Fruit fly (Drosophila melanogaster): ENCODE results near the gene ntc.
A peak's percentile ranks its signal among the peaks of the same experiment; 100 is the strongest.

ntc gene

dm6 chr3L:3802677-3803076 is 3.6 kb downstream of the ntc start:
- TF ChIP-seq Rel (GFP tag; optimal IDR thresholded peaks at IDR 0.05) = no peak
- TF ChIP-seq Rel (tag; optimal IDR thresholded peaks at IDR 0.05) = no peak
- TF ChIP-seq sv (GFP tag; optimal IDR thresholded peaks at IDR 0.05) = peak; percentile 71
- TF ChIP-seq Dif (GFP tag; optimal IDR thresholded peaks at IDR 0.05; ENCODE audit: partially characterized antibody) = no peak
- no peak for TF ChIP-seq GATAd (GFP tag; optimal IDR thresholded peaks at IDR 0.05)
- peak; percentile 72 for TF ChIP-seq OdsH (GFP tag; optimal IDR thresholded peaks at IDR 0.05)
- no peak for TF ChIP-seq Vsx2 (GFP tag; optimal IDR thresholded peaks at IDR 0.05; ENCODE audit: partially characterized antibody)
- TF ChIP-seq Hnf4 (GFP tag; optimal IDR thresholded peaks at IDR 0.05) = peak; percentile 71
- TF ChIP-seq Hr78 (GFP tag; optimal IDR thresholded peaks at IDR 0.05) = no peak
- TF ChIP-seq br (GFP tag; optimal IDR thresholded peaks at IDR 0.05) = peak; percentile 70
- TF ChIP-seq h (GFP tag; optimal IDR thresholded peaks at IDR 0.05) = peak; percentile 82
- TF ChIP-seq dl (GFP tag; optimal IDR thresholded peaks at IDR 0.05; ENCODE audit: insufficient read depth in 1 of 2, partially characterized antibody in 2 of 2) = no peak
- TF ChIP-seq tai (GFP tag; optimal IDR thresholded peaks at IDR 0.05) = peak; percentile 75
- TF ChIP-seq ey (GFP tag; optimal IDR thresholded peaks at IDR 0.05) = peak; percentile 79
- peak; percentile 64 for TF ChIP-seq Sp1 (GFP tag; optimal IDR thresholded peaks at IDR 0.05)
- peak; percentile 67 for TF ChIP-seq psq (GFP tag; optimal IDR thresholded peaks at IDR 0.05)
- no peak for TF ChIP-seq CG9705 (GFP tag; optimal IDR thresholded peaks at IDR 0.05)
- TF ChIP-seq usp (GFP tag; optimal IDR thresholded peaks at IDR 0.05) = no peak
- TF ChIP-seq dmrt93B (GFP tag; optimal IDR thresholded peaks at IDR 0.05) = no peak
- peak; percentile 67 for TF ChIP-seq fru (GFP tag; optimal IDR thresholded peaks at IDR 0.05)
- TF ChIP-seq Myc (optimal IDR thresholded peaks at IDR 0.05) = no peak
- no peak for TF ChIP-seq sage (GFP tag; optimal IDR thresholded peaks at IDR 0.05)
- TF ChIP-seq Jra (GFP tag; optimal IDR thresholded peaks at IDR 0.05) = peak; percentile 3
- TF ChIP-seq CrebA (GFP tag; optimal IDR thresholded peaks at IDR 0.05; ENCODE audit: borderline replicate concordance) = no peak
- TF ChIP-seq pan (optimal IDR thresholded peaks at IDR 0.05) = no peak
- TF ChIP-seq jim (GFP tag; optimal IDR thresholded peaks at IDR 0.05) = no peak
- peak; percentile 80 for TF ChIP-seq rgr (GFP tag; optimal IDR thresholded peaks at IDR 0.05)
- TF ChIP-seq Abd-B (GFP tag; optimal IDR thresholded peaks at IDR 0.05) = no peak
- TF ChIP-seq CG32264 (GFP tag; optimal IDR thresholded peaks at IDR 0.05) = peak; percentile 45
- TF ChIP-seq brk (GFP tag; optimal IDR thresholded peaks at IDR 0.05) = no peak
- TF ChIP-seq dsf (GFP tag; optimal IDR thresholded peaks at IDR 0.05; ENCODE audit: borderline replicate concordance) = no peak
- no peak for TF ChIP-seq Dfd (GFP tag; optimal IDR thresholded peaks at IDR 0.05)
- peak; percentile 16 for TF ChIP-seq Hr83 (GFP tag; optimal IDR thresholded peaks at IDR 0.05; ENCODE audit: poor library complexity, severe bottlenecking)
- TF ChIP-seq lola (GFP tag; optimal IDR thresholded peaks at IDR 0.05) = no peak
- no peak for TF ChIP-seq Mio (GFP tag; optimal IDR thresholded peaks at IDR 0.05)
- TF ChIP-seq foxo (GFP tag; optimal IDR thresholded peaks at IDR 0.05) = peak in 1 of 2 experiments; percentile 76
- peak; percentile 71 for TF ChIP-seq HLH106 (tag; optimal IDR thresholded peaks at IDR 0.05)
- no peak for TF ChIP-seq N (GFP tag; optimal IDR thresholded peaks at IDR 0.05)
- peak; percentile 37 for TF ChIP-seq woc (GFP tag; optimal IDR thresholded peaks at IDR 0.05)

DNA sequence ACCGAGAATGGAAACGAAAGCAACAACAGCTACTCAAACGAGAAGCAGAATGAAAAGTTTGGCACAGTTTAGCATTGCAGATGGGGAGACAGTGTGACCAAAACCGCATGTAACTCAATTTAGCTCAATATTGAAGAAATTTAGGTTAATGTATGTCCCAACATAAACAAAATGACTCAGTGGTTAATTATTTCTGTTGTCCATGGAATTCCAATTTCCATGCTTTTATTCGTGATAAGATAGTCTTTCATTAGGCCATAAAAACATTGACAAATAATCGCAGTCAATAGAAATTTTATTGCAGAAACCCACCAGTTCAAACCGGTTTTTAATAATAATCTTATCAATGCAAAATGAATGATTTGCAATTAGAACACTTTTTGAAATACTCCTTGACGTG is 4.4 kb downstream of the ntc start:
- TF ChIP-seq psq (GFP tag; optimal IDR thresholded peaks at IDR 0.05) (no peak), Myc (optimal IDR thresholded peaks at IDR 0.05) (no peak), Jra (GFP tag; optimal IDR thresholded peaks at IDR 0.05) (no peak), Dif (GFP tag; optimal IDR thresholded peaks at IDR 0.05; ENCODE audit: partially characterized antibody) (no peak), Rel (GFP tag; optimal IDR thresholded peaks at IDR 0.05) (no peak), Rel (tag; optimal IDR thresholded peaks at IDR 0.05) (no peak)

- TF ChIP-seq fru (GFP tag; optimal IDR thresholded peaks at IDR 0.05) = peak; percentile 8
- peak; percentile 2 for TF ChIP-seq h (GFP tag; optimal IDR thresholded peaks at IDR 0.05)
- TF ChIP-seq pan (optimal IDR thresholded peaks at IDR 0.05) = no peak
Observed at dm6 chr3L:3801343-3801742, 4.9 kb downstream of the ntc start.

Data from whole organism, wandering third instar larva.